Comparison of ENCODE assay signal across 3 worm cellular contexts in genomic region chrIV:10571020-10571419, ce11.
A peak's percentile ranks its signal among the peaks of the same experiment; 100 is the strongest.
TF ChIP-seq lines count a peak whose summit lies in the region.

No protein-coding gene starts in this region.

TF ChIP-seq in whole organism, L1 larva, 84 proteins besides CTCF, POLR2A, EP300 and RAD21:
- peak; percentile 15 for TF ChIP-seq blmp-1 (tag; optimal IDR thresholded peaks at IDR 0.05; lab: Kevin White, UChicago)
- no peak for TF ChIP-seq efl-1 (optimal IDR thresholded peaks at IDR 0.05; lab: Kevin White, UChicago)
- peak in 1 of 2 experiments; percentile 81 for TF ChIP-seq efl-1 (GFP tag; optimal IDR thresholded peaks at IDR 0.05 in 1 of 2; lab: Kevin White, UChicago)
- no peak for TF ChIP-seq snpc-4 (tag; optimal IDR thresholded peaks at IDR 0.05; lab: Kevin White, UChicago)

TF ChIP-seq in whole organism, late embryonic, 69 proteins besides CTCF, POLR2A, EP300 and RAD21:
- peak; percentile 69 for TF ChIP-seq unc-42 (tag; optimal IDR thresholded peaks at IDR 0.05; lab: Kevin White, UChicago)
- TF ChIP-seq pat-9 (tag; optimal IDR thresholded peaks at IDR 0.05; lab: Kevin White, UChicago), result no peak

TF ChIP-seq in whole organism, mixed stage, embryonic, 35 proteins besides CTCF, POLR2A, EP300 and RAD21:
- TF ChIP-seq ces-1 (GFP tag; optimal IDR thresholded peaks at IDR 0.05; lab: Kevin White, UChicago), result peak; percentile 94
- TF ChIP-seq mls-2 (tag; optimal IDR thresholded peaks at IDR 0.05; lab: Kevin White, UChicago), result no peak
- no peak for TF ChIP-seq sem-2 (GFP tag; optimal IDR thresholded peaks at IDR 0.05; lab: Kevin White, UChicago)
- TF ChIP-seq nhr-76 (tag; optimal IDR thresholded peaks at IDR 0.05; lab: Kevin White, UChicago), result no peak
